Fruit fly (Drosophila melanogaster): ENCODE data around the gene CG14313.

Gene CG14313

dm6 chr3R:18195295-18195694 lies 3.5 kb upstream of the CG14313 start:
- TF ChIP-seq tup (GFP tag; optimal IDR thresholded peaks at IDR 0.05) = no peak
- peak; percentile 42 for TF ChIP-seq Med (GFP tag)
- no peak for TF ChIP-seq Dad (GFP tag; optimal IDR thresholded peaks at IDR 0.05)
- no peak for TF ChIP-seq fu2 (GFP tag; optimal IDR thresholded peaks at IDR 0.05)
- TF ChIP-seq CG1647 (GFP tag; optimal IDR thresholded peaks at IDR 0.05) = no peak

DNA sequence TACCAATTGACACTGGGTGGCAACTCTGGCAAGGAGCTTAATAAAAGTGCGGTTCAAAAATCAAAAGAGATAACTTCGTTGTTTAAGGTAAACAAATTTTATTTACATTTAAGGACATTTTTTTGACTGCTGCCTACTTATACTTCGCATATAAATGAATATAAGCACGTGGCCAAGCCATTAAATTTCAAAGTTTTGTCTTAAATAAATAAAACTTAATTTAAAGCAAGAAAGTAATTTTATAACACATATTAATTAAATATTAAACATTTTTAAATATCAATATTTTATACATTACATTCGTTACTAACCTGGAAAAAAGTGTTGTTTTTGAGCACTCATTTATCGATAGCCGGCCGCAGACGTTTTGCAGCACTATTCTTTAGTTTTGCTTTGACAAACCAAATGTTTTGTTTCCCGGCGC lies 3.1 kb downstream of the CG14313 start, which contains the start of the genes CG12321 and MED17:
Gene CG12321, minus strand, starts transcription at position 6 of the 424 bp plus-strand sequence.
Gene MED17, plus strand, starts transcription at position 371 of the 424 bp plus-strand sequence.
- TF ChIP-seq sim (GFP tag; IDR thresholded peaks at IDR 0.05) (0 out of 2 replicates have a peak, but pooled peaks have one; percentile 31), jumu (GFP tag; optimal IDR thresholded peaks at IDR 0.05) (peak; percentile 42), sna (GFP tag; IDR thresholded peaks at IDR 0.05; ENCODE audit: partially characterized antibody) (no peak), CG8281 (tag; optimal IDR thresholded peaks at IDR 0.05) (peak; percentile 60), CG31388 (GFP tag; optimal IDR thresholded peaks at IDR 0.05) (peak; percentile 82), CG12744 (GFP tag; optimal IDR thresholded peaks at IDR 0.05) (peak; percentile 49), nerfin-2 (GFP tag; IDR thresholded peaks at IDR 0.05; ENCODE audit: partially characterized antibody) (no peak), CG3838 (GFP tag; optimal IDR thresholded peaks at IDR 0.05) (peak; percentile 43), CG3726 (GFP tag; IDR thresholded peaks at IDR 0.05) (peak; percentile 76; the same call in 2 of the 3 replicates), NK7.1 (GFP tag; optimal IDR thresholded peaks at IDR 0.05) (no peak), Fer2 (tag; optimal IDR thresholded peaks at IDR 0.05) (peak; percentile 71), tgo (GFP tag; IDR thresholded peaks at IDR 0.05) (peak; percentile 89), kah (GFP tag; optimal IDR thresholded peaks at IDR 0.05) (peak; percentile 37), sens-2 (GFP tag; IDR thresholded peaks at IDR 0.05) (no peak; the same call in 1 of the 2 replicates), HmgD (GFP tag; optimal IDR thresholded peaks at IDR 0.05) (no peak), nau (GFP tag; optimal IDR thresholded peaks at IDR 0.05) (no peak), YL-1 (GFP tag; optimal IDR thresholded peaks at IDR 0.05) (peak; percentile 84), CG6272 (GFP tag; IDR thresholded peaks at IDR 0.05) (peak; percentile 86), zfh1 (GFP tag; IDR thresholded peaks at IDR 0.05) (peak; percentile 85), CG4820 (GFP tag; optimal IDR thresholded peaks at IDR 0.05) (peak; percentile 89), Vsx1 (GFP tag; optimal IDR thresholded peaks at IDR 0.05) (no peak), CG7372 (GFP tag; IDR thresholded peaks at IDR 0.05) (peak; percentile 87), CG2120 (GFP tag; optimal IDR thresholded peaks at IDR 0.05) (peak; percentile 91), onecut (GFP tag; IDR thresholded peaks at IDR 0.05) (peak; percentile 64), CG12769 (tag; optimal IDR thresholded peaks at IDR 0.05) (no peak), ranshi (GFP tag; IDR thresholded peaks at IDR 0.05) (peak; percentile 88), crp (GFP tag; optimal IDR thresholded peaks at IDR 0.05) (peak in 1 of 2 experiments; percentile 53), sd (tag; optimal IDR thresholded peaks at IDR 0.05) (peak; percentile 71), tna (GFP tag; IDR thresholded peaks at IDR 0.05; ENCODE audit: partially characterized antibody) (no peak), CG10654 (GFP tag; optimal IDR thresholded peaks at IDR 0.05) (peak; percentile 87), ap (GFP tag; IDR thresholded peaks at IDR 0.05) (peak; percentile 77), Mrtf (GFP tag; IDR thresholded peaks at IDR 0.05) (peak; percentile 73; the same call in 1 of the 3 replicates), CG2889 (GFP tag; IDR thresholded peaks at IDR 0.05) (peak; percentile 77), ato (GFP tag; IDR thresholded peaks at IDR 0.05; ENCODE audit: partially characterized antibody) (no peak), otp (GFP tag; IDR thresholded peaks at IDR 0.05) (0 out of 3 replicates have a peak, but pooled peaks have one; percentile 51), Neu2 (GFP tag; optimal IDR thresholded peaks at IDR 0.05; ENCODE audit: borderline replicate concordance) (no peak), ham (GFP tag; IDR thresholded peaks at IDR 0.05) (no peak), tin (GFP tag; optimal IDR thresholded peaks at IDR 0.05) (peak; percentile 92), pan (optimal IDR thresholded peaks at IDR 0.05) (no peak), pan (GFP tag; optimal IDR thresholded peaks at IDR 0.05 in 1 of 2, IDR thresholded peaks at IDR 0.05 in 1 of 2) (peak in 1 of 2 experiments; percentile 88), CG15479 (GFP tag; optimal IDR thresholded peaks at IDR 0.05) (no peak), slou (GFP tag; optimal IDR thresholded peaks at IDR 0.05) (peak; percentile 82), nom (GFP tag; optimal IDR thresholded peaks at IDR 0.05) (peak; percentile 59), CG4424 (GFP tag; optimal IDR thresholded peaks at IDR 0.05) (peak; percentile 91), sima (GFP tag; optimal IDR thresholded peaks at IDR 0.05) (no peak)
